Worm (Caenorhabditis elegans) whole organism, mixed stage, embryonic: ENCODE measurements around the gene ndub-3.

Source experiments
- nhr-237 ChIP-seq: fragments of 150-350 bp; optimal IDR thresholded peaks from 2 replicates; lab custom pipeline; 2014; ENCODE audit warnings: missing biosample characterization, missing genetic modification characterization
- sem-2 ChIP-seq: fragments of 200-800 bp; sonication (Bioruptor generic); optimal IDR thresholded peaks from 2 replicates; lab custom pipeline; 2018; ENCODE audit warnings: mild to moderate bottlenecking, missing genetic modification characterization, missing compliant biosample characterization

ce11 chrII:8923187-8923586, 41.5 kb downstream of the ndub-3 start:
- TF ChIP-seq nhr-237 (tag; lab: Kevin White, UChicago) (no peak), sem-2 (no peak)
